Fruit fly (Drosophila melanogaster) whole organism, embryonic: Measurements from ENCODE around the gene Cep164.

Experiments
- CG10267 ChIP-seq: fragments of 200-800 bp; sonication (Bioruptor generic); optimal IDR thresholded peaks from 2 replicates; lab custom pipeline; 2018; ENCODE audit warnings: missing biosample characterization, mild to moderate bottlenecking, missing genetic modification characterization, moderate library complexity
- CG12104 ChIP-seq: fragments of 200-800 bp; sonication (Bioruptor generic); optimal IDR thresholded peaks from 3 replicates; lab custom pipeline; 2016; ENCODE audit warnings: missing biosample characterization, missing genetic modification characterization
- CG1233 ChIP-seq: fragments of 200-800 bp; sonication (Bioruptor generic); optimal IDR thresholded peaks from 4 replicates; lab custom pipeline; 2018; ENCODE audit warnings: missing biosample characterization, mild to moderate bottlenecking, missing genetic modification characterization
- CG14014 ChIP-seq: fragments of 200-800 bp; sonication (Bioruptor generic); IDR thresholded peaks from 2 replicates; pipeline ENCODE4 v1.3.6; 2022; ENCODE audit warnings: missing biosample characterization, missing genetic modification characterization
- CG17186 ChIP-seq: fragments of 200-800 bp; sonication (Bioruptor generic); optimal IDR thresholded peaks from 3 replicates; lab custom pipeline; 2017; ENCODE audit warnings: missing biosample characterization, missing genetic modification reagents, missing genetic modification characterization
- CG17359 ChIP-seq: fragments of 200-800 bp; sonication (Bioruptor generic); optimal IDR thresholded peaks from 3 replicates; lab custom pipeline; 2018; ENCODE audit warnings: missing biosample characterization, mild to moderate bottlenecking, missing genetic modification characterization, moderate library complexity
- CG17612 ChIP-seq: fragments of 200-800 bp; sonication (Bioruptor generic); IDR thresholded peaks from 2 replicates; pipeline ENCODE4 v1.3.6; 2022; ENCODE audit warnings: missing biosample characterization, missing genetic modification characterization
- CG2129 ChIP-seq: fragments of 200-800 bp; sonication (Bioruptor generic); IDR thresholded peaks from 2 replicates; pipeline ENCODE4 v1.3.6; 2022; ENCODE audit warnings: missing biosample characterization, missing genetic modification characterization; ENCODE audit not compliant: partially characterized antibody
- CG2889 ChIP-seq: fragments of 200-800 bp; sonication (Bioruptor generic); IDR thresholded peaks from 3 replicates; pipeline ENCODE4 v1.3.6; 2022; ENCODE audit warnings: missing biosample characterization, missing genetic modification characterization
- CG33213 ChIP-seq: fragments of 200-800 bp; sonication (Bioruptor generic); optimal IDR thresholded peaks from 3 replicates; lab custom pipeline; 2016; ENCODE audit warnings: missing biosample characterization, missing genetic modification characterization
- CG3847 ChIP-seq: fragments of 200-800 bp; sonication (Bioruptor generic); IDR thresholded peaks from 2 replicates; pipeline ENCODE4 v1.3.6; 2022; ENCODE audit warnings: missing biosample characterization, missing genetic modification characterization
- CG4617 ChIP-seq: fragments of 200-800 bp; sonication (Bioruptor generic); optimal IDR thresholded peaks from 3 replicates; lab custom pipeline; 2016; ENCODE audit warnings: missing biosample characterization, missing genetic modification characterization, borderline replicate concordance
- CG6272 ChIP-seq: fragments of 200-800 bp; sonication (Bioruptor generic); IDR thresholded peaks from 2 replicates; pipeline ENCODE4 v1.3.6; 2022; ENCODE audit warnings: missing biosample characterization, missing genetic modification characterization
- CG6654 ChIP-seq: fragments of 200-800 bp; sonication (Bioruptor generic); optimal IDR thresholded peaks from 2 replicates; lab custom pipeline; 2017; ENCODE audit warnings: missing biosample characterization, mild to moderate bottlenecking, missing genetic modification characterization
- CG7928 ChIP-seq: fragments of 200-800 bp; sonication (Bioruptor generic); optimal IDR thresholded peaks from 2 replicates; lab custom pipeline; 2017; ENCODE audit warnings: missing biosample characterization, mild to moderate bottlenecking, missing genetic modification characterization
- CG8765 ChIP-seq: fragments of 200-800 bp; sonication (Bioruptor generic); IDR thresholded peaks from 2 replicates; pipeline ENCODE4 v1.3.6; 2022; ENCODE audit warnings: missing biosample characterization, missing genetic modification characterization
- Dip3 ChIP-seq: fragments of 200-800 bp; sonication (Bioruptor generic); optimal IDR thresholded peaks from 3 replicates; lab custom pipeline; 2016; ENCODE audit warnings: missing biosample characterization, missing genetic modification characterization
- Gug ChIP-seq: fragments of 200-800 bp; sonication (Bioruptor generic); IDR thresholded peaks from 4 replicates; pipeline ENCODE4 v1.3.6; 2022; ENCODE audit warnings: missing biosample characterization, missing genetic modification characterization
- HHEX ChIP-seq: fragments of 200-800 bp; sonication (Bioruptor generic); optimal IDR thresholded peaks from 3 replicates; lab custom pipeline; 2017; ENCODE audit warnings: missing biosample characterization, mild to moderate bottlenecking, missing genetic modification characterization, missing genetic modification reagents
- HLHmδ ChIP-seq: fragments of 200-800 bp; sonication (Bioruptor generic); optimal IDR thresholded peaks from 2 replicates; lab custom pipeline; 2018; ENCODE audit warnings: missing biosample characterization, mild to moderate bottlenecking, missing genetic modification characterization, moderate library complexity
- Hand ChIP-seq: fragments of 200-800 bp; sonication (Bioruptor generic); optimal IDR thresholded peaks from 2 replicates; lab custom pipeline; 2017; ENCODE audit warnings: mild to moderate bottlenecking, missing biosample characterization, missing genetic modification reagents, missing genetic modification characterization
- Hr39 ChIP-seq: fragments of >200 bp; optimal IDR thresholded peaks from 2 replicates; lab custom pipeline; 2017
- Lim3 ChIP-seq: fragments of 200-800 bp; sonication (Bioruptor generic); IDR thresholded peaks from 2 replicates; pipeline ENCODE4 v1.3.6; 2022; ENCODE audit warnings: missing biosample characterization, missing genetic modification characterization
- Myb ChIP-seq: fragments of 200-800 bp; sonication (Bioruptor generic); optimal IDR thresholded peaks from 2 replicates; lab custom pipeline; 2016; ENCODE audit warnings: missing biosample characterization, missing genetic modification characterization
- Oaz ChIP-seq: fragments of 200-800 bp; sonication (Bioruptor generic); IDR thresholded peaks from 2 replicates; pipeline ENCODE4 v1.3.6; 2022; ENCODE audit warnings: missing biosample characterization, missing genetic modification characterization
- Poxn ChIP-seq: fragments of 200-800 bp; sonication (Bioruptor generic); IDR thresholded peaks from 2 replicates; pipeline ENCODE4 v1.3.6; 2022; ENCODE audit warnings: missing biosample characterization, missing genetic modification characterization
- Six4 ChIP-seq: fragments of 200-800 bp; sonication (Bioruptor generic); optimal IDR thresholded peaks from 2 replicates; lab custom pipeline; 2016; ENCODE audit warnings: missing biosample characterization, missing genetic modification characterization
- Sox100B ChIP-seq: fragments of 200-800 bp; sonication (Bioruptor generic); optimal IDR thresholded peaks from 3 replicates; lab custom pipeline; 2018; ENCODE audit warnings: missing biosample characterization, mild to moderate bottlenecking, missing genetic modification characterization
- Sox102F ChIP-seq: fragments of 200-800 bp; sonication (Bioruptor generic); optimal IDR thresholded peaks from 2 replicates; lab custom pipeline; 2018; ENCODE audit warnings: missing biosample characterization, mild to moderate bottlenecking, missing genetic modification characterization, moderate library complexity
- Vsx1 ChIP-seq: fragments of 200-800 bp; sonication (Bioruptor generic); optimal IDR thresholded peaks from 2 replicates; lab custom pipeline; 2017; ENCODE audit warnings: missing biosample characterization, mild to moderate bottlenecking, missing genetic modification characterization, missing genetic modification reagents
- ato ChIP-seq: fragments of 200-800 bp; sonication (Bioruptor generic); IDR thresholded peaks from 2 replicates; pipeline ENCODE4 v1.3.6; 2022; ENCODE audit warnings: missing biosample characterization, missing genetic modification characterization; ENCODE audit not compliant: partially characterized antibody
- bab2 ChIP-seq: fragments of 200-800 bp; sonication (Bioruptor generic); optimal IDR thresholded peaks from 2 replicates; lab custom pipeline; 2016; ENCODE audit warnings: missing biosample characterization, missing genetic modification characterization
- corto ChIP-seq: fragments of 200-800 bp; sonication (Bioruptor generic); optimal IDR thresholded peaks from 2 replicates; lab custom pipeline; 2016; ENCODE audit warnings: missing biosample characterization, mild to moderate bottlenecking, missing genetic modification characterization, moderate library complexity
- croc ChIP-seq: fragments of 200-800 bp; sonication (Bioruptor generic); conservative IDR thresholded peaks from 3 replicates; pipeline ENCODE4 v1.3.6; 2022; ENCODE audit warnings: missing biosample characterization, missing genetic modification characterization
- crp ChIP-seq, 2 experiments: fragments of 200-800 bp; sonication (Bioruptor generic); optimal IDR thresholded peaks; 2 replicates in 1 of 2; 3 replicates in 1 of 2; lab custom pipeline; 2017; ENCODE audit warnings: missing biosample characterization in 2 of 2, missing genetic modification characterization in 2 of 2, mild to moderate bottlenecking in 1 of 2, moderate library complexity in 1 of 2
- eyg ChIP-seq: fragments of 200-800 bp; sonication (Bioruptor generic); optimal IDR thresholded peaks from 3 replicates; lab custom pipeline; 2016; ENCODE audit warnings: missing biosample characterization, missing genetic modification characterization
- hb ChIP-seq: fragments of 200-800 bp; sonication (Bioruptor generic); IDR thresholded peaks from 3 replicates; pipeline ENCODE4 v1.3.6; 2022; ENCODE audit warnings: missing biosample characterization, missing genetic modification characterization; ENCODE audit not compliant: partially characterized antibody
- jigr1 ChIP-seq: fragments of 200-800 bp; sonication (Bioruptor generic); IDR thresholded peaks from 3 replicates; pipeline ENCODE4 v1.3.6; 2022; ENCODE audit warnings: missing biosample characterization, missing genetic modification characterization
- jing ChIP-seq: fragments of 200-800 bp; sonication (Bioruptor generic); optimal IDR thresholded peaks from 2 replicates; lab custom pipeline; 2018; ENCODE audit warnings: missing biosample characterization, mild to moderate bottlenecking, missing genetic modification characterization
- mld ChIP-seq: fragments of 200-800 bp; sonication (Bioruptor generic); IDR thresholded peaks from 3 replicates; pipeline ENCODE4 v1.3.6; 2022; ENCODE audit warnings: missing biosample characterization, missing genetic modification characterization; ENCODE audit not compliant: partially characterized antibody
- nerfin-1 ChIP-seq: fragments of 200-800 bp; sonication (Bioruptor generic); optimal IDR thresholded peaks from 3 replicates; lab custom pipeline; 2019; ENCODE audit warnings: missing biosample characterization, mild to moderate bottlenecking, missing genetic modification characterization, moderate library complexity
- org-1 ChIP-seq: fragments of 200-800 bp; sonication (Bioruptor generic); optimal IDR thresholded peaks from 2 replicates; lab custom pipeline; 2017; ENCODE audit warnings: missing biosample characterization, missing genetic modification characterization
- pita ChIP-seq: fragments of 200-800 bp; sonication (Bioruptor generic); optimal IDR thresholded peaks from 2 replicates; lab custom pipeline; 2017; ENCODE audit warnings: missing biosample characterization, mild to moderate bottlenecking, missing genetic modification characterization
- sc ChIP-seq, 3 experiments: fragments of >200 bp in 2 of 3; fragments of 200-800 bp in 1 of 3; sonication (Bioruptor generic) in 1 of 3; optimal IDR thresholded peaks; 2 replicates in 2 of 3; 3 replicates in 1 of 3; lab custom pipeline; 2017; ENCODE audit warnings: mild to moderate bottlenecking in 1 of 3, missing biosample characterization in 1 of 3, missing genetic modification characterization in 1 of 3, missing genetic modification reagents in 1 of 3
- sr ChIP-seq: fragments of 200-800 bp; sonication (Bioruptor generic); IDR thresholded peaks from 3 replicates; pipeline ENCODE4 v1.3.6; 2022; ENCODE audit warnings: missing biosample characterization, missing genetic modification characterization
- tll ChIP-seq, 2 experiments: fragments of 200-800 bp in 1 of 2; fragments of >200 bp in 1 of 2; sonication (Bioruptor generic) in 1 of 2; optimal IDR thresholded peaks; 2 replicates each; lab custom pipeline; 2017 to 2019; ENCODE audit warnings: missing biosample characterization in 2 of 2, missing genetic modification characterization in 2 of 2, mild to moderate bottlenecking in 1 of 2, moderate library complexity in 1 of 2
- zen ChIP-seq: fragments of 200-800 bp; sonication (Bioruptor generic); optimal IDR thresholded peaks from 3 replicates; lab custom pipeline; 2018; ENCODE audit warnings: missing biosample characterization, mild to moderate bottlenecking, missing genetic modification characterization, moderate library complexity
- zf30C ChIP-seq: fragments of 200-800 bp; sonication (Bioruptor generic); optimal IDR thresholded peaks from 3 replicates; lab custom pipeline; 2018; ENCODE audit warnings: missing biosample characterization, mild to moderate bottlenecking, missing genetic modification characterization

The Cep164 gene

dm6 chrX:15991618-15992526, 9.1 kb upstream of the Cep164 start, which contains the start of the genes CG46312, eIF5 and exd (continued):
- no peak for TF ChIP-seq Vsx1 (GFP tag; lab: Kevin White, UChicago)
- no peak for TF ChIP-seq bab2 (GFP tag; lab: Kevin White, UChicago)
- no peak for TF ChIP-seq Sox102F (GFP tag; lab: Kevin White, UChicago)
- TF ChIP-seq mld (GFP tag; lab: Robert Waterston, UW), result peak; percentile 58; the same call in 1 of the 3 replicates
- no peak for TF ChIP-seq Oaz (GFP tag; lab: Robert Waterston, UW)
- TF ChIP-seq Myb (GFP tag; lab: Kevin White, UChicago), result no peak
- no peak for TF ChIP-seq CG33213 (GFP tag; lab: Kevin White, UChicago)
- no peak for TF ChIP-seq CG12104
- TF ChIP-seq eyg (GFP tag; lab: Kevin White, UChicago), result no peak
- TF ChIP-seq CG4617 (GFP tag; lab: Kevin White, UChicago), result no peak
- TF ChIP-seq HLHmδ (GFP tag; lab: Kevin White, UChicago), result no peak
- no peak for TF ChIP-seq CG17359 (tag; lab: Kevin White, UChicago)
- TF ChIP-seq HHEX (GFP tag; lab: Kevin White, UChicago), result no peak
- no peak for TF ChIP-seq Sox100B
- TF ChIP-seq Six4 (GFP tag; lab: Kevin White, UChicago), result no peak
- TF ChIP-seq CG7928 (GFP tag; lab: Kevin White, UChicago), result no peak
- peak; percentile 63 for TF ChIP-seq ato (GFP tag; lab: Robert Waterston, UW)
- TF ChIP-seq CG6654 (GFP tag; lab: Kevin White, UChicago), result no peak
- no peak for TF ChIP-seq CG14014
- TF ChIP-seq jigr1 (GFP tag; lab: Robert Waterston, UW), result no peak
- no peak for TF ChIP-seq zen (tag; lab: Kevin White, UChicago)
- TF ChIP-seq jing (GFP tag; lab: Kevin White, UChicago), result no peak
- no peak for TF ChIP-seq pita (GFP tag; lab: Kevin White, UChicago)
- TF ChIP-seq croc (GFP tag; lab: Robert Waterston, UW), result no peak
- TF ChIP-seq corto (GFP tag; lab: Kevin White, UChicago), result no peak
- TF ChIP-seq Lim3 (GFP tag; lab: Robert Waterston, UW), result no peak
- TF ChIP-seq Hand, result no peak
- TF ChIP-seq Poxn (GFP tag; lab: Robert Waterston, UW), result no peak
- TF ChIP-seq CG17186 (GFP tag; lab: Kevin White, UChicago), result no peak
- peak; percentile 79 for TF ChIP-seq hb (GFP tag; lab: Robert Waterston, UW)
- TF ChIP-seq CG2129 (GFP tag; lab: Robert Waterston, UW), result no peak
- no peak for TF ChIP-seq sc (optimal IDR thresholded peaks at IDR 0.05; lab: Kevin White, UChicago)
- TF ChIP-seq sc (GFP tag; optimal IDR thresholded peaks at IDR 0.05; lab: Kevin White, UChicago), result no peak
- TF ChIP-seq tll (GFP tag; optimal IDR thresholded peaks at IDR 0.05; lab: Kevin White, UChicago), result no peak
- no peak for TF ChIP-seq nerfin-1
- TF ChIP-seq Gug (GFP tag; lab: Robert Waterston, UW), result no peak
- no peak for TF ChIP-seq CG17612 (GFP tag; lab: Robert Waterston, UW)
- no peak for TF ChIP-seq zf30C (GFP tag; lab: Kevin White, UChicago)
- TF ChIP-seq sr, result no peak
- no peak for TF ChIP-seq org-1 (GFP tag; lab: Kevin White, UChicago)
- TF ChIP-seq CG8765 (GFP tag; lab: Robert Waterston, UW), result no peak
- no peak for TF ChIP-seq CG3847 (GFP tag; lab: Robert Waterston, UW)
- no peak for TF ChIP-seq CG1233 (GFP tag; lab: Kevin White, UChicago)
- no peak for TF ChIP-seq crp (GFP tag; optimal IDR thresholded peaks at IDR 0.05; lab: Kevin White, UChicago)
- TF ChIP-seq CG6272, result no peak
- TF ChIP-seq CG2889, result no peak
- TF ChIP-seq Hr39 (lab: Kevin White, UChicago), result no peak
- TF ChIP-seq Dip3 (GFP tag; lab: Kevin White, UChicago), result no peak
- peak; percentile 72 for TF ChIP-seq CG10267
